Worm (Caenorhabditis elegans): ENCODE measurements around the gene Y11D7A.3.

ce11 chrIV:9224825-9225224 lies 8.1 kb upstream of the Y11D7A.3 start, which contains the start of gene C46C2.3:
- TF ChIP-seq mep-1 (tag; optimal IDR thresholded peaks at IDR 0.05) (no peak), nhr-102 (tag; optimal IDR thresholded peaks at IDR 0.05) (no peak), fkh-10 (GFP tag; optimal IDR thresholded peaks at IDR 0.05) (no peak), T26A8.4 (GFP tag; IDR thresholded peaks at IDR 0.05) (no peak), lin-29 (GFP tag; IDR thresholded peaks at IDR 0.05) (no peak), aly-2 (tag; optimal IDR thresholded peaks at IDR 0.05) (no peak), lin-15B (tag; optimal IDR thresholded peaks at IDR 0.05) (no peak), snpc-4 (tag; optimal IDR thresholded peaks at IDR 0.05) (no peak), mes-2 (tag; optimal IDR thresholded peaks at IDR 0.05; ENCODE audit: poor library complexity, severe bottlenecking) (no peak), hlh-30 (tag; optimal IDR thresholded peaks at IDR 0.05; ENCODE audit: insufficient read depth) (no peak), ceh-82 (tag; optimal IDR thresholded peaks at IDR 0.05) (no peak), madf-5 (GFP tag; IDR thresholded peaks at IDR 0.05) (no peak), sdz-12 (GFP tag; optimal IDR thresholded peaks at IDR 0.05) (no peak)

Data from whole organism, L4 larva.